Fruit fly (Drosophila melanogaster) whole organism, embryonic: Measurements from ENCODE around the gene RpL27A.

Experiments
- CG10209 ChIP-seq: fragments of 200-800 bp; sonication (Bioruptor generic); optimal IDR thresholded peaks from 3 replicates; lab custom pipeline; 2017; ENCODE audit warnings: missing biosample characterization, mild to moderate bottlenecking, missing genetic modification characterization, missing genetic modification reagents
- CG10565 ChIP-seq: fragments of 200-800 bp; sonication (Bioruptor generic); optimal IDR thresholded peaks from 3 replicates; lab custom pipeline; 2016; ENCODE audit warnings: missing biosample characterization, mild to moderate bottlenecking, missing genetic modification characterization
- CG11504 ChIP-seq: fragments of 200-800 bp; sonication (Bioruptor generic); optimal IDR thresholded peaks from 3 replicates; lab custom pipeline; 2019; ENCODE audit warnings: missing biosample characterization, mild to moderate bottlenecking, missing genetic modification characterization, moderate library complexity
- CG11723 ChIP-seq: fragments of 200-800 bp; sonication (Bioruptor generic); optimal IDR thresholded peaks from 2 replicates; lab custom pipeline; 2017; ENCODE audit warnings: missing biosample characterization, mild to moderate bottlenecking, missing genetic modification characterization
- CG12155 ChIP-seq: fragments of 200-800 bp; sonication (Bioruptor generic); optimal IDR thresholded peaks from 3 replicates; lab custom pipeline; 2016; ENCODE audit warnings: missing biosample characterization, missing genetic modification characterization
- CG15011 ChIP-seq: fragments of 200-800 bp; sonication (Bioruptor generic); optimal IDR thresholded peaks from 3 replicates; lab custom pipeline; 2018; ENCODE audit warnings: missing biosample characterization, mild to moderate bottlenecking, missing genetic modification characterization
- CG16779 ChIP-seq: fragments of 200-800 bp; sonication (Bioruptor generic); IDR thresholded peaks from 2 replicates; pipeline ENCODE4 v1.3.6; 2022; ENCODE audit warnings: missing biosample characterization, missing genetic modification characterization
- CG16815 ChIP-seq: fragments of 200-800 bp; sonication (Bioruptor generic); optimal IDR thresholded peaks from 3 replicates; lab custom pipeline; 2017; ENCODE audit warnings: missing biosample characterization, mild to moderate bottlenecking, missing genetic modification characterization
- CG17912 ChIP-seq: fragments of 200-800 bp; sonication (Bioruptor generic); optimal IDR thresholded peaks from 2 replicates; lab custom pipeline; 2018; ENCODE audit warnings: missing biosample characterization, mild to moderate bottlenecking, missing genetic modification characterization
- CG18262 ChIP-seq: fragments of 200-800 bp; optimal IDR thresholded peaks from 3 replicates; lab custom pipeline; 2019; ENCODE audit warnings: missing biosample characterization, mild to moderate bottlenecking, missing genetic modification characterization, moderate library complexity
- CG2116 ChIP-seq: fragments of 200-800 bp; sonication (Bioruptor generic); optimal IDR thresholded peaks from 3 replicates; lab custom pipeline; 2018; ENCODE audit warnings: missing biosample characterization, mild to moderate bottlenecking, missing genetic modification characterization
- CG32532 ChIP-seq: fragments of 200-800 bp; sonication (Bioruptor generic); IDR thresholded peaks from 2 replicates; pipeline ENCODE4 v1.3.6; 2022; ENCODE audit warnings: missing biosample characterization, missing genetic modification characterization
- CG3281 ChIP-seq: fragments of 200-800 bp; sonication (Bioruptor generic); optimal IDR thresholded peaks from 3 replicates; lab custom pipeline; 2017; ENCODE audit warnings: missing biosample characterization, mild to moderate bottlenecking, missing genetic modification characterization
- CG34224 ChIP-seq: fragments of 200-800 bp; sonication (Bioruptor generic); IDR thresholded peaks from 3 replicates; pipeline ENCODE4 v1.3.6; 2022; ENCODE audit warnings: missing biosample characterization, missing genetic modification characterization; ENCODE audit not compliant: partially characterized antibody
- CG5245 ChIP-seq: fragments of 200-800 bp; sonication (Bioruptor generic); optimal IDR thresholded peaks from 3 replicates; lab custom pipeline; 2016; ENCODE audit warnings: missing biosample characterization, missing genetic modification characterization
- CG7372 ChIP-seq: fragments of 200-800 bp; sonication (Bioruptor generic); IDR thresholded peaks from 2 replicates; pipeline ENCODE4 v1.3.6; 2022; ENCODE audit warnings: missing biosample characterization, missing genetic modification characterization
- CG9215 ChIP-seq: fragments of 200-800 bp; sonication (Bioruptor generic); IDR thresholded peaks from 2 replicates; pipeline ENCODE4 v1.3.6; 2022; ENCODE audit warnings: missing biosample characterization, missing genetic modification characterization
- CG9609 ChIP-seq: fragments of 200-800 bp; sonication (Bioruptor generic); optimal IDR thresholded peaks from 3 replicates; lab custom pipeline; 2016; ENCODE audit warnings: missing biosample characterization, missing genetic modification characterization
- CG9797 ChIP-seq: fragments of 200-800 bp; sonication (Bioruptor generic); optimal IDR thresholded peaks from 3 replicates; lab custom pipeline; 2018; ENCODE audit warnings: missing biosample characterization, mild to moderate bottlenecking, missing genetic modification characterization
- CHES-1-like ChIP-seq: fragments of 200-800 bp; sonication (Bioruptor generic); optimal IDR thresholded peaks from 2 replicates; lab custom pipeline; 2016; ENCODE audit warnings: missing biosample characterization, missing genetic modification characterization
- Dbx ChIP-seq: fragments of 200-800 bp; sonication (Bioruptor generic); IDR thresholded peaks from 3 replicates; pipeline ENCODE4 v1.3.6; 2022; ENCODE audit warnings: missing biosample characterization, missing genetic modification characterization
- Dip2 ChIP-seq: fragments of 200-800 bp; sonication (Bioruptor generic); IDR thresholded peaks from 2 replicates; pipeline ENCODE4 v1.3.6; 2022; ENCODE audit warnings: missing biosample characterization, missing genetic modification characterization
- Dref ChIP-seq: fragments of 200-800 bp; sonication (Bioruptor generic); IDR thresholded peaks from 2 replicates; pipeline ENCODE4 v1.3.6; 2022; ENCODE audit warnings: missing biosample characterization, missing genetic modification characterization
- Elba2 ChIP-seq: fragments of 200-800 bp; sonication (Bioruptor generic); optimal IDR thresholded peaks from 3 replicates; lab custom pipeline; 2016; ENCODE audit warnings: missing biosample characterization, missing genetic modification characterization
- Gug ChIP-seq: fragments of 200-800 bp; sonication (Bioruptor generic); IDR thresholded peaks from 4 replicates; pipeline ENCODE4 v1.3.6; 2022; ENCODE audit warnings: missing biosample characterization, missing genetic modification characterization
- Hmx ChIP-seq: fragments of 200-800 bp; sonication (Bioruptor generic); optimal IDR thresholded peaks from 2 replicates; lab custom pipeline; 2016; ENCODE audit warnings: missing biosample characterization, missing genetic modification characterization
- NK7.1 ChIP-seq: fragments of 200-800 bp; sonication (Bioruptor generic); optimal IDR thresholded peaks from 3 replicates; lab custom pipeline; 2016; ENCODE audit warnings: missing biosample characterization, missing genetic modification characterization
- NfI ChIP-seq: fragments of 200-800 bp; sonication (Bioruptor generic); optimal IDR thresholded peaks from 3 replicates; lab custom pipeline; 2018; ENCODE audit warnings: missing biosample characterization, mild to moderate bottlenecking, missing genetic modification characterization, moderate library complexity
- Opbp ChIP-seq: fragments of 200-800 bp; sonication (Bioruptor generic); IDR thresholded peaks from 3 replicates; pipeline ENCODE4 v1.3.6; 2022; ENCODE audit warnings: missing biosample characterization, missing genetic modification characterization; ENCODE audit not compliant: partially characterized antibody
- Pdp1 ChIP-seq, 2 experiments: fragments of 200-800 bp; sonication (Bioruptor generic); optimal IDR thresholded peaks; 3 replicates each; lab custom pipeline; 2016; ENCODE audit warnings: missing biosample characterization in 2 of 2, missing genetic modification characterization in 2 of 2, mild to moderate bottlenecking in 1 of 2, moderate library complexity in 1 of 2
- Ravus ChIP-seq: fragments of 200-800 bp; sonication (Bioruptor generic); IDR thresholded peaks from 2 replicates; pipeline ENCODE4 v1.3.6; 2022; ENCODE audit warnings: missing biosample characterization, missing genetic modification characterization
- Rfx ChIP-seq: fragments of 200-800 bp; sonication (Bioruptor generic); IDR thresholded peaks from 2 replicates; pipeline ENCODE4 v1.3.6; 2022; ENCODE audit warnings: missing biosample characterization, missing genetic modification characterization
- Six4 ChIP-seq: fragments of 200-800 bp; sonication (Bioruptor generic); optimal IDR thresholded peaks from 2 replicates; lab custom pipeline; 2016; ENCODE audit warnings: missing biosample characterization, missing genetic modification characterization
- ac ChIP-seq: fragments of 200-800 bp; sonication (Bioruptor generic); optimal IDR thresholded peaks from 3 replicates; lab custom pipeline; 2017; ENCODE audit warnings: missing biosample characterization, mild to moderate bottlenecking, missing genetic modification characterization
- ewg ChIP-seq: fragments of 200-800 bp; sonication (Bioruptor generic); optimal IDR thresholded peaks from 3 replicates; lab custom pipeline; 2017; ENCODE audit warnings: mild to moderate bottlenecking, missing biosample characterization, missing genetic modification reagents, missing genetic modification characterization
- fu2 ChIP-seq: fragments of 200-800 bp; sonication (Bioruptor generic); optimal IDR thresholded peaks from 2 replicates; lab custom pipeline; 2016; ENCODE audit warnings: missing biosample characterization, missing genetic modification characterization
- gem ChIP-seq: fragments of 200-800 bp; sonication (Bioruptor generic); optimal IDR thresholded peaks from 2 replicates; lab custom pipeline; 2019; ENCODE audit warnings: missing biosample characterization, mild to moderate bottlenecking, missing genetic modification characterization, moderate library complexity
- grau ChIP-seq: fragments of 200-800 bp; optimal IDR thresholded peaks from 3 replicates; lab custom pipeline; 2019; ENCODE audit warnings: missing biosample characterization, mild to moderate bottlenecking, missing genetic modification characterization, moderate library complexity
- gt ChIP-seq: fragments of 200-800 bp; sonication (Bioruptor generic); IDR thresholded peaks from 2 replicates; pipeline ENCODE4 v1.3.6; 2022; ENCODE audit warnings: missing biosample characterization, missing genetic modification characterization
- hkb ChIP-seq, 2 experiments: fragments of 200-800 bp in 1 of 2; fragments of >200 bp in 1 of 2; sonication (Bioruptor generic) in 1 of 2; IDR thresholded peaks in 1 of 2; optimal IDR thresholded peaks in 1 of 2; 2 replicates each; pipeline versions ENCODE4 v1.3.6 to Lab custom; 2017 to 2022; ENCODE audit warnings: missing biosample characterization in 1 of 2, missing genetic modification characterization in 1 of 2
- kah ChIP-seq: fragments of 200-800 bp; sonication (Bioruptor generic); optimal IDR thresholded peaks from 2 replicates; lab custom pipeline; 2018; ENCODE audit warnings: missing biosample characterization, mild to moderate bottlenecking, missing genetic modification characterization
- klu ChIP-seq: fragments of 200-800 bp; sonication (Bioruptor generic); IDR thresholded peaks from 2 replicates; pipeline ENCODE4 v1.3.6; 2022; ENCODE audit warnings: missing biosample characterization, missing genetic modification characterization
- lab ChIP-seq: fragments of 200-800 bp; sonication (Bioruptor generic); optimal IDR thresholded peaks from 3 replicates; lab custom pipeline; 2017; ENCODE audit warnings: missing biosample characterization, missing genetic modification characterization, mild to moderate bottlenecking, moderate library complexity, missing genetic modification reagents
- mam ChIP-seq: fragments of 200-800 bp; sonication (Bioruptor generic); optimal IDR thresholded peaks from 3 replicates; lab custom pipeline; 2016; ENCODE audit warnings: missing biosample characterization, missing genetic modification characterization
- mld ChIP-seq: fragments of 200-800 bp; sonication (Bioruptor generic); IDR thresholded peaks from 3 replicates; pipeline ENCODE4 v1.3.6; 2022; ENCODE audit warnings: missing biosample characterization, missing genetic modification characterization; ENCODE audit not compliant: partially characterized antibody
- sc ChIP-seq, 3 experiments: fragments of >200 bp in 2 of 3; fragments of 200-800 bp in 1 of 3; sonication (Bioruptor generic) in 1 of 3; optimal IDR thresholded peaks; 2 replicates in 2 of 3; 3 replicates in 1 of 3; lab custom pipeline; 2017; ENCODE audit warnings: mild to moderate bottlenecking in 1 of 3, missing biosample characterization in 1 of 3, missing genetic modification characterization in 1 of 3, missing genetic modification reagents in 1 of 3
- sqz ChIP-seq: fragments of 200-800 bp; sonication (Bioruptor generic); optimal IDR thresholded peaks from 3 replicates; lab custom pipeline; 2018; ENCODE audit warnings: missing biosample characterization, mild to moderate bottlenecking, missing genetic modification characterization
- toy ChIP-seq: fragments of 200-800 bp; sonication (Bioruptor generic); IDR thresholded peaks from 2 replicates; pipeline ENCODE4 v1.3.6; 2022; ENCODE audit warnings: missing biosample characterization, missing genetic modification characterization
- tup ChIP-seq: fragments of 200-800 bp; sonication (Bioruptor generic); optimal IDR thresholded peaks from 2 replicates; lab custom pipeline; 2016; ENCODE audit warnings: missing biosample characterization, mild to moderate bottlenecking, missing genetic modification characterization, moderate library complexity
- zen ChIP-seq: fragments of 200-800 bp; sonication (Bioruptor generic); optimal IDR thresholded peaks from 3 replicates; lab custom pipeline; 2018; ENCODE audit warnings: missing biosample characterization, mild to moderate bottlenecking, missing genetic modification characterization, moderate library complexity

The RpL27A gene

DNA sequence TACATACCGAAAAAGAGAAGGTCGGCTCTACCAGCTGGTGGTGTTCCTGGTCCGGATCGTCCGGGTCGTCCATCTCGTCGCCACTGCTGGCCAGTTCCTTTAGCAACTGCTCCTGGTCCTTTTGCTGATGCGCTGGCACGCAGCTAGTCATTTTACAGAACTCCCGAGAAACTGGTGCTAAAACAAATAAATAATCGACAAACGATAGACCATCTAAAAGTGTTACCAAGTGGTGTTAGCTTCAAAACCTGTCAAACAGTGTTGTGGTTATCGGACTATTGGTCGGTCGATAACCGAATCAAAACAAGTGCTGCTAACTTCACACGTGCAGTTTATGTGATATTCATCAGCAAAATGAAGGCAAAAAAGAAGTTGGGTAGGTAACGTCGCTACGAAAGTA lies 13.7 kb downstream of the RpL27A start, which contains the start of the genes morgue and Elp3 (continued):
- TF ChIP-seq CG5245 (GFP tag; lab: Kevin White, UChicago) (no peak), CG7372 (GFP tag; lab: Robert Waterston, UW) (no peak), Dref (GFP tag; lab: Robert Waterston, UW) (peak; percentile 86), grau (peak; percentile 14), gt (GFP tag; lab: Robert Waterston, UW) (no peak), CG16815 (no peak), sc (optimal IDR thresholded peaks at IDR 0.05; lab: Kevin White, UChicago) (no peak), sc (GFP tag; optimal IDR thresholded peaks at IDR 0.05; lab: Kevin White, UChicago) (no peak), Elba2 (GFP tag; lab: Kevin White, UChicago) (peak; percentile 56), CG34224 (GFP tag; lab: Robert Waterston, UW) (peak; percentile 78), CG11504 (tag; lab: Kevin White, UChicago) (no peak), CG2116 (GFP tag; lab: Kevin White, UChicago) (peak; percentile 68), CHES-1-like (GFP tag; lab: Kevin White, UChicago) (peak; percentile 31), sqz (GFP tag; lab: Kevin White, UChicago) (no peak), CG9215 (GFP tag; lab: Robert Waterston, UW) (no peak), CG15011 (GFP tag; lab: Kevin White, UChicago) (no peak), kah (no peak), Hmx (GFP tag; lab: Kevin White, UChicago) (no peak), mam (GFP tag; lab: Kevin White, UChicago) (no peak), CG17912 (no peak), CG18262 (tag; lab: Kevin White, UChicago) (no peak), mld (GFP tag; lab: Robert Waterston, UW) (peak; percentile 89), CG11723 (no peak), Rfx (GFP tag; lab: Robert Waterston, UW) (no peak), klu (GFP tag; lab: Robert Waterston, UW) (no peak), CG9609 (GFP tag; lab: Kevin White, UChicago) (no peak), CG32532 (GFP tag; lab: Robert Waterston, UW) (no peak), CG12155 (GFP tag; lab: Kevin White, UChicago) (no peak), tup (GFP tag; lab: Kevin White, UChicago) (no peak), CG10565 (GFP tag; lab: Kevin White, UChicago) (no peak), Gug (no peak), fu2 (no peak), NK7.1 (GFP tag; lab: Kevin White, UChicago) (no peak), CG3281 (GFP tag; lab: Kevin White, UChicago) (no peak), CG9797 (GFP tag; lab: Kevin White, UChicago) (peak; percentile 71), Dbx (no peak), ewg (GFP tag; lab: Kevin White, UChicago) (no peak), toy (GFP tag; lab: Robert Waterston, UW) (no peak), Opbp (GFP tag; lab: Robert Waterston, UW) (peak; percentile 72; the same call in 2 of the 3 replicates), Pdp1 (GFP tag; optimal IDR thresholded peaks at IDR 0.05; lab: Kevin White, UChicago) (peak in 1 of 2 experiments; percentile 30), gem (tag; lab: Kevin White, UChicago) (no peak), Dip2 (GFP tag; lab: Robert Waterston, UW) (no peak), CG16779 (GFP tag; lab: Robert Waterston, UW) (no peak), NfI (no peak), hkb (optimal IDR thresholded peaks at IDR 0.05; lab: Kevin White, UChicago) (no peak), hkb (GFP tag; IDR thresholded peaks at IDR 0.05; lab: Robert Waterston, UW) (0 out of 2 replicates have a peak, but pooled peaks have one; percentile 22), lab (GFP tag; lab: Kevin White, UChicago) (no peak), Six4 (GFP tag; lab: Kevin White, UChicago) (no peak), ac (GFP tag; lab: Kevin White, UChicago) (no peak), Ravus (no peak), CG10209 (GFP tag; lab: Kevin White, UChicago) (no peak), zen (tag; lab: Kevin White, UChicago) (no peak)
